Fruit fly (Drosophila melanogaster) whole organism, embryonic: Measurements from ENCODE around the gene CG9107.

Source experiments
- CG10267 ChIP-seq: fragments of 200-800 bp; sonication (Bioruptor generic); optimal IDR thresholded peaks from 2 replicates; lab custom pipeline; 2018; ENCODE audit warnings: missing biosample characterization, mild to moderate bottlenecking, missing genetic modification characterization, moderate library complexity
- CG12071 ChIP-seq: fragments of 200-800 bp; sonication (Bioruptor generic); optimal IDR thresholded peaks from 3 replicates; lab custom pipeline; 2018; ENCODE audit warnings: missing biosample characterization, mild to moderate bottlenecking, missing genetic modification characterization
- CG12391 ChIP-seq: fragments of 200-800 bp; sonication (Bioruptor generic); optimal IDR thresholded peaks from 3 replicates; lab custom pipeline; 2018; ENCODE audit warnings: missing biosample characterization, mild to moderate bottlenecking, missing genetic modification characterization, moderate library complexity
- CG13894 ChIP-seq: fragments of 200-800 bp; sonication (Bioruptor generic); optimal IDR thresholded peaks from 3 replicates; lab custom pipeline; 2018; ENCODE audit warnings: missing biosample characterization, mild to moderate bottlenecking, missing genetic modification characterization, moderate library complexity
- CG15269 ChIP-seq: fragments of 200-800 bp; sonication (Bioruptor generic); optimal IDR thresholded peaks from 2 replicates; lab custom pipeline; 2018; ENCODE audit warnings: missing biosample characterization, mild to moderate bottlenecking, missing genetic modification characterization, moderate library complexity
- CG15479 ChIP-seq: fragments of 200-800 bp; sonication (Bioruptor generic); optimal IDR thresholded peaks from 3 replicates; lab custom pipeline; 2019; ENCODE audit warnings: missing biosample characterization, mild to moderate bottlenecking, missing genetic modification characterization, moderate library complexity
- CG15514 ChIP-seq: fragments of 200-800 bp; sonication (Bioruptor generic); optimal IDR thresholded peaks from 3 replicates; lab custom pipeline; 2017; ENCODE audit warnings: missing biosample characterization, missing genetic modification characterization, mild to moderate bottlenecking, moderate library complexity, missing genetic modification reagents
- CG16779 ChIP-seq: fragments of 200-800 bp; sonication (Bioruptor generic); IDR thresholded peaks from 2 replicates; pipeline ENCODE4 v1.3.6; 2022; ENCODE audit warnings: missing biosample characterization, missing genetic modification characterization
- CG17328 ChIP-seq: fragments of 200-800 bp; sonication (Bioruptor generic); IDR thresholded peaks from 2 replicates; pipeline ENCODE4 v1.3.6; 2022; ENCODE audit warnings: missing biosample characterization, missing genetic modification characterization
- CG1832 ChIP-seq: fragments of 200-800 bp; sonication (Bioruptor generic); optimal IDR thresholded peaks from 2 replicates; lab custom pipeline; 2017; ENCODE audit warnings: missing biosample characterization, mild to moderate bottlenecking, missing genetic modification characterization, inconsistent platforms
- CG2875 ChIP-seq: fragments of 200-800 bp; sonication (Bioruptor generic); optimal IDR thresholded peaks from 2 replicates; lab custom pipeline; 2017; ENCODE audit warnings: missing biosample characterization, mild to moderate bottlenecking, missing genetic modification characterization, missing genetic modification reagents
- CG3065 ChIP-seq: fragments of 200-800 bp; sonication (Bioruptor generic); optimal IDR thresholded peaks from 2 replicates; lab custom pipeline; 2016; ENCODE audit warnings: missing biosample characterization, missing genetic modification characterization
- CG31365 ChIP-seq: fragments of 200-800 bp; sonication (Bioruptor generic); optimal IDR thresholded peaks from 2 replicates; lab custom pipeline; 2018; ENCODE audit warnings: missing biosample characterization, mild to moderate bottlenecking, missing genetic modification characterization
- CG33213 ChIP-seq: fragments of 200-800 bp; sonication (Bioruptor generic); optimal IDR thresholded peaks from 3 replicates; lab custom pipeline; 2016; ENCODE audit warnings: missing biosample characterization, missing genetic modification characterization
- CG5953 ChIP-seq: fragments of 200-800 bp; sonication (Bioruptor generic); IDR thresholded peaks from 2 replicates; pipeline ENCODE4 v1.3.6; 2022; ENCODE audit warnings: missing biosample characterization, missing genetic modification characterization
- CG7271 ChIP-seq: fragments of 200-800 bp; sonication (Bioruptor generic); optimal IDR thresholded peaks from 2 replicates; lab custom pipeline; 2018; ENCODE audit warnings: missing biosample characterization, mild to moderate bottlenecking, missing genetic modification characterization, moderate library complexity
- CG7786 ChIP-seq: fragments of 200-800 bp; sonication (Bioruptor generic); optimal IDR thresholded peaks from 2 replicates; lab custom pipeline; 2016; ENCODE audit warnings: missing biosample characterization, missing genetic modification characterization
- CG7963 ChIP-seq: fragments of 200-800 bp; sonication (Bioruptor generic); IDR thresholded peaks from 3 replicates; pipeline ENCODE4 v1.3.6; 2022; ENCODE audit warnings: missing biosample characterization, missing genetic modification characterization; ENCODE audit not compliant: partially characterized antibody
- CG8924 ChIP-seq: fragments of 200-800 bp; optimal IDR thresholded peaks from 3 replicates; lab custom pipeline; 2019; ENCODE audit warnings: missing biosample characterization, mild to moderate bottlenecking, missing genetic modification characterization, moderate library complexity
- CG9215 ChIP-seq: fragments of 200-800 bp; sonication (Bioruptor generic); IDR thresholded peaks from 2 replicates; pipeline ENCODE4 v1.3.6; 2022; ENCODE audit warnings: missing biosample characterization, missing genetic modification characterization
- CG9609 ChIP-seq: fragments of 200-800 bp; sonication (Bioruptor generic); optimal IDR thresholded peaks from 3 replicates; lab custom pipeline; 2016; ENCODE audit warnings: missing biosample characterization, missing genetic modification characterization
- D ChIP-seq, 2 experiments: fragments of 200-800 bp in 1 of 2; fragments of >200 bp in 1 of 2; sonication (Bioruptor generic) in 1 of 2; optimal IDR thresholded peaks; 2 replicates in 1 of 2; 3 replicates in 1 of 2; lab custom pipeline; 2017; ENCODE audit warnings: mild to moderate bottlenecking in 1 of 2, missing biosample characterization in 1 of 2, missing genetic modification characterization in 1 of 2, missing genetic modification reagents in 1 of 2
- Ets97D ChIP-seq: fragments of 200-800 bp; sonication (Bioruptor generic); optimal IDR thresholded peaks from 3 replicates; lab custom pipeline; 2016; ENCODE audit warnings: missing biosample characterization, missing genetic modification characterization
- Hr78 ChIP-seq, 2 experiments: fragments of 200-800 bp in 1 of 2; fragments of >200 bp in 1 of 2; sonication (Bioruptor generic) in 1 of 2; optimal IDR thresholded peaks; 2 replicates each; lab custom pipeline; 2017 to 2019; ENCODE audit warnings: missing biosample characterization in 2 of 2, missing genetic modification characterization in 2 of 2, mild to moderate bottlenecking in 1 of 2, moderate library complexity in 1 of 2
- Med ChIP-seq: fragments of 200-800 bp; sonication (Bioruptor generic); peaks from one replicate; lab custom pipeline; 2016; ENCODE audit warnings: missing biosample characterization, missing genetic modification characterization, mild to moderate bottlenecking, inconsistent platforms, moderate library complexity
- Mrtf ChIP-seq: fragments of 200-800 bp; sonication (Bioruptor generic); IDR thresholded peaks from 3 replicates; pipeline ENCODE4 v1.3.6; 2022; ENCODE audit warnings: missing biosample characterization, missing genetic modification characterization
- Nf-YB ChIP-seq: fragments of 200-800 bp; sonication (Bioruptor generic); optimal IDR thresholded peaks from 3 replicates; lab custom pipeline; 2019; ENCODE audit warnings: missing biosample characterization, mild to moderate bottlenecking, missing genetic modification characterization, moderate library complexity
- Ptx1 ChIP-seq: fragments of 200-800 bp; sonication (Bioruptor generic); IDR thresholded peaks from 2 replicates; pipeline ENCODE4 v1.3.6; 2022; ENCODE audit warnings: missing biosample characterization, missing genetic modification characterization
- cas ChIP-seq: fragments of 200-800 bp; sonication (Bioruptor generic); IDR thresholded peaks from 2 replicates; pipeline ENCODE4 v1.3.6; 2022; ENCODE audit warnings: missing biosample characterization, missing genetic modification characterization
- dpn ChIP-seq, 2 experiments: fragments of 200-800 bp; sonication (Bioruptor generic); optimal IDR thresholded peaks; 3 replicates each; lab custom pipeline; 2016; ENCODE audit warnings: missing biosample characterization in 2 of 2, missing genetic modification characterization in 2 of 2
- ewg ChIP-seq: fragments of 200-800 bp; sonication (Bioruptor generic); optimal IDR thresholded peaks from 3 replicates; lab custom pipeline; 2017; ENCODE audit warnings: mild to moderate bottlenecking, missing biosample characterization, missing genetic modification reagents, missing genetic modification characterization
- fd3F ChIP-seq: fragments of 200-800 bp; sonication (Bioruptor generic); optimal IDR thresholded peaks from 2 replicates; lab custom pipeline; 2018; ENCODE audit warnings: missing biosample characterization, mild to moderate bottlenecking, missing genetic modification characterization, moderate library complexity
- grn ChIP-seq: fragments of 200-800 bp; sonication (Bioruptor generic); optimal IDR thresholded peaks from 3 replicates; lab custom pipeline; 2017; ENCODE audit warnings: missing biosample characterization, missing genetic modification characterization
- h ChIP-seq: fragments of >200 bp; optimal IDR thresholded peaks from 2 replicates; lab custom pipeline; 2017
- oc ChIP-seq: fragments of 200-800 bp; sonication (Bioruptor generic); optimal IDR thresholded peaks from 2 replicates; lab custom pipeline; 2018; ENCODE audit warnings: missing biosample characterization, mild to moderate bottlenecking, missing genetic modification characterization, moderate library complexity
- phol ChIP-seq: fragments of 200-800 bp; sonication (Bioruptor generic); optimal IDR thresholded peaks from 3 replicates; lab custom pipeline; 2018; ENCODE audit warnings: missing biosample characterization, mild to moderate bottlenecking, missing genetic modification characterization, moderate library complexity
- pros ChIP-seq: fragments of 200-800 bp; sonication (Bioruptor generic); optimal IDR thresholded peaks from 3 replicates; lab custom pipeline; 2019; ENCODE audit warnings: missing biosample characterization, mild to moderate bottlenecking, missing genetic modification characterization, moderate library complexity
- seq ChIP-seq: fragments of 200-800 bp; sonication (Bioruptor generic); IDR thresholded peaks from 2 replicates; pipeline ENCODE4 v1.3.6; 2022; ENCODE audit warnings: missing biosample characterization, missing genetic modification characterization
- sug ChIP-seq: fragments of 200-800 bp; optimal IDR thresholded peaks from 2 replicates; lab custom pipeline; 2019; ENCODE audit warnings: missing biosample characterization, mild to moderate bottlenecking, missing genetic modification characterization, moderate library complexity
- tll ChIP-seq, 2 experiments: fragments of 200-800 bp in 1 of 2; fragments of >200 bp in 1 of 2; sonication (Bioruptor generic) in 1 of 2; optimal IDR thresholded peaks; 2 replicates each; lab custom pipeline; 2017 to 2019; ENCODE audit warnings: missing biosample characterization in 2 of 2, missing genetic modification characterization in 2 of 2, mild to moderate bottlenecking in 1 of 2, moderate library complexity in 1 of 2
- tup ChIP-seq: fragments of 200-800 bp; sonication (Bioruptor generic); optimal IDR thresholded peaks from 2 replicates; lab custom pipeline; 2016; ENCODE audit warnings: missing biosample characterization, mild to moderate bottlenecking, missing genetic modification characterization, moderate library complexity

Gene CG9107

dm6 chr2L:5979957-5980861 is 44.1 kb downstream of the CG9107 start (continued):
- TF ChIP-seq CG9609 (GFP tag; lab: Kevin White, UChicago) (no peak), Nf-YB (peak; percentile 20), CG31365 (tag; lab: Kevin White, UChicago) (peak; percentile 39), tup (GFP tag; lab: Kevin White, UChicago) (no peak), CG9215 (GFP tag; lab: Robert Waterston, UW) (no peak), CG7786 (GFP tag; lab: Kevin White, UChicago) (no peak), cas (no peak), CG5953 (GFP tag; lab: Robert Waterston, UW) (no peak), tll (GFP tag; optimal IDR thresholded peaks at IDR 0.05; lab: Kevin White, UChicago) (no peak), oc (tag; lab: Kevin White, UChicago) (peak; percentile 16), seq (GFP tag; lab: Robert Waterston, UW) (no peak), CG8924 (tag; lab: Kevin White, UChicago) (peak; percentile 23), CG12391 (tag; lab: Kevin White, UChicago) (peak; percentile 8), dpn (GFP tag; optimal IDR thresholded peaks at IDR 0.05; lab: Kevin White, UChicago) (peak in 1 of 2 experiments; percentile 9), D (optimal IDR thresholded peaks at IDR 0.05; lab: Kevin White, UChicago) (no peak), D (GFP tag; optimal IDR thresholded peaks at IDR 0.05; lab: Kevin White, UChicago) (no peak), h (no peak), CG33213 (GFP tag; lab: Kevin White, UChicago) (no peak), CG7271 (tag; lab: Kevin White, UChicago) (no peak), CG16779 (no peak), Ets97D (GFP tag; lab: Kevin White, UChicago) (no peak), Mrtf (GFP tag; lab: Robert Waterston, UW) (no peak), CG2875 (no peak), CG13894 (tag; lab: Kevin White, UChicago) (peak; percentile 57)

DNA sequence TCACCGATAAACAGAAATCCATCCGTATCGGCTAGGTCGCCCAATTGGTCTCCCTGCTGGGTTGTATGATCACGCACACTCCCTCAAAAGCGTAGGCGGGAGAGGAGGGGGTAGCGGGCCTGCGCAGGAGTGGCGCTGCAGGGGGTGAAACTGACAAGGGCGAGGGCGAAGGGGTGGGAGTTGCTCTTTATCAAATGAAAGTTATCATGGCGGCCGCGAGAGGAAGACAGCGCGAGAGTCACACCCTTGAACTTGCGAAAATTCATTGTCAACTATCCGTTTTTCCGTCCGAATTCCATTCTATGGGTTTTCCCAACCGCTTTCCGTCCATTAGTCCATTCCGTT is 45.3 kb downstream of the CG9107 start:
- TF ChIP-seq fd3F (GFP tag; lab: Kevin White, UChicago) (no peak), sug (tag; lab: Kevin White, UChicago) (peak; percentile 93), CG12071 (peak; percentile 7), CG15514 (no peak), ewg (GFP tag; lab: Kevin White, UChicago) (peak; percentile 95), CG15269 (tag; lab: Kevin White, UChicago) (no peak), CG10267 (tag; lab: Kevin White, UChicago) (peak; percentile 42), CG3065 (peak; percentile 31), phol (peak; percentile 61), CG1832 (peak; percentile 46), grn (GFP tag; lab: Kevin White, UChicago) (peak; percentile 49), Med (GFP tag; lab: Kevin White, UChicago) (peak; percentile 38), Hr78 (GFP tag; optimal IDR thresholded peaks at IDR 0.05; lab: Kevin White, UChicago) (peak in 1 of 2 experiments; percentile 33), Ptx1 (no peak), CG15479 (GFP tag; lab: Kevin White, UChicago) (peak; percentile 79), CG17328 (GFP tag; lab: Robert Waterston, UW) (no peak), CG7963 (GFP tag; lab: Robert Waterston, UW) (no peak), pros (GFP tag; lab: Kevin White, UChicago) (peak; percentile 40)
